Worm (Caenorhabditis elegans): Measurements from ENCODE around the gene glb-13.

- TF ChIP-seq nhr-11 (tag; optimal IDR thresholded peaks at IDR 0.05) (no peak), hlh-15 (tag; optimal IDR thresholded peaks at IDR 0.05) (no peak), fkh-10 (GFP tag; optimal IDR thresholded peaks at IDR 0.05) (no peak), ceh-22 (tag; optimal IDR thresholded peaks at IDR 0.05) (no peak), dve-1 (tag; optimal IDR thresholded peaks at IDR 0.05) (no peak), ama-1 (optimal IDR thresholded peaks at IDR 0.05) (no peak), pqm-1 (tag; optimal IDR thresholded peaks at IDR 0.05) (no peak), tbx-2 (tag; optimal IDR thresholded peaks at IDR 0.05) (no peak)
Measured at ce11 chrX:12328676-12329075, 49.5 kb downstream of the glb-13 start, which contains the start of gene srd-45.
